Worm (Caenorhabditis elegans): ENCODE results near the gene Y17G7B.21.

The Y17G7B.21 gene

ce11 chrII:11980110-11980509, 2.6 kb upstream of the Y17G7B.21 start:
- TF ChIP-seq tra-4 (tag; optimal IDR thresholded peaks at IDR 0.05) (no peak), tbx-37 (GFP tag; conservative IDR thresholded peaks at IDR 0.05) (0 out of 2 replicates have a peak, but pooled peaks have one; percentile 35), sea-1 (GFP tag; conservative IDR thresholded peaks at IDR 0.05) (no peak), ceh-13 (GFP tag; optimal IDR thresholded peaks at IDR 0.05) (no peak), ceh-36 (tag; optimal IDR thresholded peaks at IDR 0.05) (no peak), pes-1 (GFP tag; IDR thresholded peaks at IDR 0.05) (0 out of 2 replicates have a peak, but pooled peaks have one; percentile 41), F13C5.2 (tag; optimal IDR thresholded peaks at IDR 0.05) (peak; percentile 62)

ce11 chrII:11979449-11980095, 2.1 kb upstream of the Y17G7B.21 start, which contains the start of the genes ash-2 and Y17G7B.20:
TSS of gene ash-2 (plus strand) at chrII:11979838.
TSS of gene Y17G7B.20 (minus strand) at chrII:11979844.
- TF ChIP-seq tbx-37 (GFP tag; conservative IDR thresholded peaks at IDR 0.05), result no peak
- no peak for TF ChIP-seq ceh-36 (tag; optimal IDR thresholded peaks at IDR 0.05)
- TF ChIP-seq ets-7 (tag; optimal IDR thresholded peaks at IDR 0.05), result no peak
- no peak for TF ChIP-seq aly-1 (tag; optimal IDR thresholded peaks at IDR 0.05)
- peak; percentile 74 for TF ChIP-seq F13C5.2 (tag; optimal IDR thresholded peaks at IDR 0.05)
- peak; percentile 58 for TF ChIP-seq hmg-4 (GFP tag; optimal IDR thresholded peaks at IDR 0.05)
- TF ChIP-seq B0310.2 (tag; optimal IDR thresholded peaks at IDR 0.05), result no peak
- peak; percentile 72 for TF ChIP-seq ama-1 (optimal IDR thresholded peaks at IDR 0.05)
- TF ChIP-seq flt-1 (GFP tag; IDR thresholded peaks at IDR 0.05), result no peak

- TF ChIP-seq hmbx-1 (tag; optimal IDR thresholded peaks at IDR 0.05) (no peak), ets-7 (tag; optimal IDR thresholded peaks at IDR 0.05) (no peak), pes-1 (GFP tag; IDR thresholded peaks at IDR 0.05) (no peak), B0310.2 (tag; optimal IDR thresholded peaks at IDR 0.05) (no peak), tra-4 (tag; optimal IDR thresholded peaks at IDR 0.05) (no peak), F13C5.2 (tag; optimal IDR thresholded peaks at IDR 0.05) (no peak), flt-1 (GFP tag; IDR thresholded peaks at IDR 0.05) (no peak), tbx-11 (GFP tag; IDR thresholded peaks at IDR 0.05) (no peak), hmg-4 (GFP tag; optimal IDR thresholded peaks at IDR 0.05) (no peak), hnd-1 (tag; optimal IDR thresholded peaks at IDR 0.05) (no peak), tbx-37 (GFP tag; conservative IDR thresholded peaks at IDR 0.05) (no peak), ceh-36 (tag; optimal IDR thresholded peaks at IDR 0.05) (no peak), aly-1 (tag; optimal IDR thresholded peaks at IDR 0.05) (no peak), sea-1 (GFP tag; conservative IDR thresholded peaks at IDR 0.05) (no peak), ceh-13 (GFP tag; optimal IDR thresholded peaks at IDR 0.05) (no peak), ama-1 (optimal IDR thresholded peaks at IDR 0.05) (no peak), scrt-1 (GFP tag; IDR thresholded peaks at IDR 0.05) (no peak)
Measured at ce11 chrII:11978920-11979319, 1.5 kb upstream of the Y17G7B.21 start.

- TF ChIP-seq ceh-36 (tag; optimal IDR thresholded peaks at IDR 0.05), result no peak
- no peak for TF ChIP-seq F13C5.2 (tag; optimal IDR thresholded peaks at IDR 0.05)
- TF ChIP-seq scrt-1 (GFP tag; IDR thresholded peaks at IDR 0.05), result no peak
- TF ChIP-seq tra-4 (tag; optimal IDR thresholded peaks at IDR 0.05), result no peak
Measured at ce11 chrII:11978478-11978877, 1.0 kb upstream of the Y17G7B.21 start.

- TF ChIP-seq flt-1 (GFP tag; IDR thresholded peaks at IDR 0.05), result no peak
- TF ChIP-seq scrt-1 (GFP tag; IDR thresholded peaks at IDR 0.05), result no peak
- no peak for TF ChIP-seq hnd-1 (tag; optimal IDR thresholded peaks at IDR 0.05)
- no peak for TF ChIP-seq sea-1 (GFP tag; conservative IDR thresholded peaks at IDR 0.05)
- TF ChIP-seq ets-7 (tag; optimal IDR thresholded peaks at IDR 0.05), result no peak
- no peak for TF ChIP-seq pes-1 (GFP tag; IDR thresholded peaks at IDR 0.05)
Measured at ce11 chrII:11976727-11977259, 668 bp downstream of the Y17G7B.21 start.

ce11 chrII:11974048-11974995, 3.1 kb downstream of the Y17G7B.21 start:
- peak; percentile 44 for TF ChIP-seq hmbx-1 (tag; optimal IDR thresholded peaks at IDR 0.05)
- peak; percentile 56 for TF ChIP-seq B0310.2 (tag; optimal IDR thresholded peaks at IDR 0.05)
- no peak for TF ChIP-seq aly-1 (tag; optimal IDR thresholded peaks at IDR 0.05)
- no peak for TF ChIP-seq hnd-1 (tag; optimal IDR thresholded peaks at IDR 0.05)
- no peak for TF ChIP-seq tbx-11 (GFP tag; IDR thresholded peaks at IDR 0.05)
- no peak for TF ChIP-seq F13C5.2 (tag; optimal IDR thresholded peaks at IDR 0.05)
- TF ChIP-seq hmg-4 (GFP tag; optimal IDR thresholded peaks at IDR 0.05), result peak; percentile 23
- peak; percentile 85 for TF ChIP-seq ama-1 (optimal IDR thresholded peaks at IDR 0.05)
- TF ChIP-seq ets-7 (tag; optimal IDR thresholded peaks at IDR 0.05), result no peak
- 0 out of 2 replicates have a peak, but pooled peaks have one; percentile 40 for TF ChIP-seq sea-1 (GFP tag; conservative IDR thresholded peaks at IDR 0.05)
- TF ChIP-seq ceh-13 (GFP tag; optimal IDR thresholded peaks at IDR 0.05), result no peak
- no peak for TF ChIP-seq ceh-36 (tag; optimal IDR thresholded peaks at IDR 0.05)
- no peak for TF ChIP-seq tbx-37 (GFP tag; conservative IDR thresholded peaks at IDR 0.05)
- 0 out of 2 replicates have a peak, but pooled peaks have one; percentile 21 for TF ChIP-seq pes-1 (GFP tag; IDR thresholded peaks at IDR 0.05)
- no peak for TF ChIP-seq scrt-1 (GFP tag; IDR thresholded peaks at IDR 0.05)
- no peak for TF ChIP-seq flt-1 (GFP tag; IDR thresholded peaks at IDR 0.05)
- no peak for TF ChIP-seq tra-4 (tag; optimal IDR thresholded peaks at IDR 0.05)

- no peak for TF ChIP-seq pes-1 (GFP tag; IDR thresholded peaks at IDR 0.05)
- TF ChIP-seq F13C5.2 (tag; optimal IDR thresholded peaks at IDR 0.05), result no peak
- TF ChIP-seq ceh-13 (GFP tag; optimal IDR thresholded peaks at IDR 0.05), result no peak
- no peak for TF ChIP-seq aly-1 (tag; optimal IDR thresholded peaks at IDR 0.05)
- TF ChIP-seq ets-7 (tag; optimal IDR thresholded peaks at IDR 0.05), result no peak
- no peak for TF ChIP-seq ama-1 (optimal IDR thresholded peaks at IDR 0.05)
- TF ChIP-seq tbx-11 (GFP tag; IDR thresholded peaks at IDR 0.05), result no peak
Measured at ce11 chrII:11973632-11974031, 3.8 kb downstream of the Y17G7B.21 start, which contains the start of gene acbp-6. TSS of gene acbp-6 (minus strand) at chrII:11973732.
